Fruit fly (Drosophila melanogaster) whole organism, embryonic: ENCODE measurements around the gene lectin-24Db.

Experiments
- Ada2b ChIP-seq: fragments of 200-800 bp; sonication (Bioruptor generic); IDR thresholded peaks from 2 replicates; pipeline ENCODE4 v1.3.6; 2022; ENCODE audit warnings: missing biosample characterization, missing genetic modification characterization
- Atf6 ChIP-seq: fragments of 200-800 bp; sonication (Bioruptor generic); IDR thresholded peaks from 2 replicates; pipeline ENCODE4 v1.3.6; 2022; ENCODE audit warnings: missing biosample characterization, missing genetic modification characterization
- Bgb ChIP-seq: fragments of 200-800 bp; sonication (Bioruptor generic); IDR thresholded peaks from 2 replicates; pipeline ENCODE4 v1.3.6; 2022; ENCODE audit warnings: missing biosample characterization, missing genetic modification characterization; ENCODE audit not compliant: partially characterized antibody
- CG11247 ChIP-seq: fragments of 200-800 bp; sonication (Bioruptor generic); IDR thresholded peaks from 2 replicates; pipeline ENCODE4 v1.3.6; 2022; ENCODE audit warnings: missing biosample characterization, missing genetic modification characterization
- CG11504 ChIP-seq: fragments of 200-800 bp; sonication (Bioruptor generic); optimal IDR thresholded peaks from 3 replicates; lab custom pipeline; 2019; ENCODE audit warnings: missing biosample characterization, mild to moderate bottlenecking, missing genetic modification characterization, moderate library complexity
- CG12155 ChIP-seq: fragments of 200-800 bp; sonication (Bioruptor generic); optimal IDR thresholded peaks from 3 replicates; lab custom pipeline; 2016; ENCODE audit warnings: missing biosample characterization, missing genetic modification characterization
- CG17359 ChIP-seq: fragments of 200-800 bp; sonication (Bioruptor generic); optimal IDR thresholded peaks from 3 replicates; lab custom pipeline; 2018; ENCODE audit warnings: missing biosample characterization, mild to moderate bottlenecking, missing genetic modification characterization, moderate library complexity
- CG17612 ChIP-seq: fragments of 200-800 bp; sonication (Bioruptor generic); IDR thresholded peaks from 2 replicates; pipeline ENCODE4 v1.3.6; 2022; ENCODE audit warnings: missing biosample characterization, missing genetic modification characterization
- CG18599 ChIP-seq: fragments of 200-800 bp; sonication (Bioruptor generic); optimal IDR thresholded peaks from 3 replicates; lab custom pipeline; 2017; ENCODE audit warnings: missing biosample characterization, missing genetic modification characterization, mild to moderate bottlenecking, moderate library complexity, missing genetic modification reagents
- CG2199 ChIP-seq: fragments of 200-800 bp; sonication (Bioruptor generic); IDR thresholded peaks from 3 replicates; pipeline ENCODE4 v1.3.6; 2022; ENCODE audit warnings: missing biosample characterization, missing genetic modification characterization
- CG2712 ChIP-seq: fragments of 200-800 bp; optimal IDR thresholded peaks from 3 replicates; lab custom pipeline; 2019; ENCODE audit warnings: missing biosample characterization, mild to moderate bottlenecking, missing genetic modification characterization, moderate library complexity
- CG3281 ChIP-seq: fragments of 200-800 bp; sonication (Bioruptor generic); optimal IDR thresholded peaks from 3 replicates; lab custom pipeline; 2017; ENCODE audit warnings: missing biosample characterization, mild to moderate bottlenecking, missing genetic modification characterization
- CG4282 ChIP-seq: fragments of 200-800 bp; sonication (Bioruptor generic); optimal IDR thresholded peaks from 2 replicates; lab custom pipeline; 2016; ENCODE audit warnings: missing biosample characterization, missing genetic modification characterization
- CG4617 ChIP-seq: fragments of 200-800 bp; sonication (Bioruptor generic); optimal IDR thresholded peaks from 3 replicates; lab custom pipeline; 2016; ENCODE audit warnings: missing biosample characterization, missing genetic modification characterization, borderline replicate concordance
- CG4707 ChIP-seq: fragments of 200-800 bp; sonication (Bioruptor generic); optimal IDR thresholded peaks from 2 replicates; lab custom pipeline; 2018; ENCODE audit warnings: missing biosample characterization, mild to moderate bottlenecking, missing genetic modification characterization, moderate library complexity
- CG7745 ChIP-seq: fragments of 200-800 bp; sonication (Bioruptor generic); optimal IDR thresholded peaks from 2 replicates; lab custom pipeline; 2018; ENCODE audit warnings: missing biosample characterization, mild to moderate bottlenecking, missing genetic modification characterization, moderate library complexity
- CG8765 ChIP-seq: fragments of 200-800 bp; sonication (Bioruptor generic); IDR thresholded peaks from 2 replicates; pipeline ENCODE4 v1.3.6; 2022; ENCODE audit warnings: missing biosample characterization, missing genetic modification characterization
- CG9437 ChIP-seq: fragments of 200-800 bp; sonication (Bioruptor generic); optimal IDR thresholded peaks from 2 replicates; lab custom pipeline; 2018; ENCODE audit warnings: missing biosample characterization, mild to moderate bottlenecking, missing genetic modification characterization
- CG9609 ChIP-seq: fragments of 200-800 bp; sonication (Bioruptor generic); optimal IDR thresholded peaks from 3 replicates; lab custom pipeline; 2016; ENCODE audit warnings: missing biosample characterization, missing genetic modification characterization
- Camta ChIP-seq: fragments of 200-800 bp; sonication (Bioruptor generic); optimal IDR thresholded peaks from 2 replicates; lab custom pipeline; 2016; ENCODE audit warnings: missing biosample characterization, missing genetic modification characterization
- Dbx ChIP-seq: fragments of 200-800 bp; sonication (Bioruptor generic); IDR thresholded peaks from 3 replicates; pipeline ENCODE4 v1.3.6; 2022; ENCODE audit warnings: missing biosample characterization, missing genetic modification characterization
- Dll ChIP-seq: fragments of 200-800 bp; sonication (Bioruptor generic); IDR thresholded peaks from 4 replicates; pipeline ENCODE4 v1.3.6; 2022; ENCODE audit warnings: missing biosample characterization, missing genetic modification characterization; ENCODE audit not compliant: partially characterized antibody
- Hmx ChIP-seq: fragments of 200-800 bp; sonication (Bioruptor generic); optimal IDR thresholded peaks from 2 replicates; lab custom pipeline; 2016; ENCODE audit warnings: missing biosample characterization, missing genetic modification characterization
- Neu2 ChIP-seq: fragments of 200-800 bp; sonication (Bioruptor generic); optimal IDR thresholded peaks from 3 replicates; lab custom pipeline; 2016; ENCODE audit warnings: missing biosample characterization, missing genetic modification characterization, borderline replicate concordance
- NfI ChIP-seq: fragments of 200-800 bp; sonication (Bioruptor generic); optimal IDR thresholded peaks from 3 replicates; lab custom pipeline; 2018; ENCODE audit warnings: missing biosample characterization, mild to moderate bottlenecking, missing genetic modification characterization, moderate library complexity
- Xbp1 ChIP-seq: fragments of 200-800 bp; sonication (Bioruptor generic); optimal IDR thresholded peaks from 3 replicates; lab custom pipeline; 2016; ENCODE audit warnings: missing biosample characterization, mild to moderate bottlenecking, missing genetic modification characterization
- ci ChIP-seq: fragments of 200-800 bp; sonication (Bioruptor generic); IDR thresholded peaks from 3 replicates; pipeline ENCODE4 v1.3.6; 2022; ENCODE audit warnings: missing biosample characterization, missing genetic modification characterization
- danr ChIP-seq: fragments of 200-800 bp; sonication (Bioruptor generic); IDR thresholded peaks from 2 replicates; pipeline ENCODE4 v1.3.6; 2022; ENCODE audit warnings: missing biosample characterization, missing genetic modification characterization
- eve ChIP-seq, 2 experiments: fragments of >200 bp; optimal IDR thresholded peaks; 2 replicates each; lab custom pipeline; 2017; ENCODE audit warnings: missing biosample characterization in 2 of 2, missing genetic modification characterization in 2 of 2
- fru ChIP-seq: fragments of >200 bp; optimal IDR thresholded peaks from 2 replicates; lab custom pipeline; 2017
- hbn ChIP-seq: fragments of 200-800 bp; sonication (Bioruptor generic); IDR thresholded peaks from 2 replicates; pipeline ENCODE4 v1.3.6; 2022; ENCODE audit warnings: missing biosample characterization, missing genetic modification characterization; ENCODE audit not compliant: partially characterized antibody
- inv ChIP-seq: fragments of 200-800 bp; sonication (Bioruptor generic); IDR thresholded peaks from 2 replicates; pipeline ENCODE4 v1.3.6; 2022; ENCODE audit warnings: missing biosample characterization, missing genetic modification characterization; ENCODE audit not compliant: partially characterized antibody
- lbe ChIP-seq: fragments of 200-800 bp; sonication (Bioruptor generic); optimal IDR thresholded peaks from 2 replicates; lab custom pipeline; 2016; ENCODE audit warnings: missing biosample characterization, mild to moderate bottlenecking, missing genetic modification characterization
- mirr ChIP-seq: fragments of 200-800 bp; sonication (Bioruptor generic); optimal IDR thresholded peaks from 3 replicates; lab custom pipeline; 2018; ENCODE audit warnings: missing biosample characterization, mild to moderate bottlenecking, missing genetic modification characterization
- oc ChIP-seq: fragments of 200-800 bp; sonication (Bioruptor generic); optimal IDR thresholded peaks from 2 replicates; lab custom pipeline; 2018; ENCODE audit warnings: missing biosample characterization, mild to moderate bottlenecking, missing genetic modification characterization, moderate library complexity
- pb ChIP-seq: fragments of 200-800 bp; sonication (Bioruptor generic); optimal IDR thresholded peaks from 3 replicates; lab custom pipeline; 2016; ENCODE audit warnings: missing biosample characterization, missing genetic modification characterization
- phol ChIP-seq: fragments of 200-800 bp; sonication (Bioruptor generic); optimal IDR thresholded peaks from 3 replicates; lab custom pipeline; 2018; ENCODE audit warnings: missing biosample characterization, mild to moderate bottlenecking, missing genetic modification characterization, moderate library complexity
- row ChIP-seq: fragments of 200-800 bp; sonication (Bioruptor generic); IDR thresholded peaks from 3 replicates; pipeline ENCODE4 v1.3.6; 2022; ENCODE audit warnings: missing biosample characterization, missing genetic modification characterization
- sens ChIP-seq: fragments of 200-800 bp; sonication (Bioruptor generic); peaks from one replicate; lab custom pipeline; 2016; ENCODE audit warnings: missing biosample characterization, missing genetic modification characterization
- sim ChIP-seq: fragments of 200-800 bp; sonication (Bioruptor generic); IDR thresholded peaks from 2 replicates; pipeline ENCODE4 v1.3.6; 2022; ENCODE audit warnings: missing biosample characterization, missing genetic modification characterization
- sr ChIP-seq: fragments of 200-800 bp; sonication (Bioruptor generic); IDR thresholded peaks from 3 replicates; pipeline ENCODE4 v1.3.6; 2022; ENCODE audit warnings: missing biosample characterization, missing genetic modification characterization
- trem ChIP-seq: fragments of 200-800 bp; optimal IDR thresholded peaks from 3 replicates; lab custom pipeline; 2019; ENCODE audit warnings: missing biosample characterization, mild to moderate bottlenecking, missing genetic modification characterization, moderate library complexity
- zfh1 ChIP-seq: fragments of 200-800 bp; sonication (Bioruptor generic); IDR thresholded peaks from 3 replicates; pipeline ENCODE4 v1.3.6; 2022; ENCODE audit warnings: missing biosample characterization, missing genetic modification characterization

The lectin-24Db gene

DNA sequence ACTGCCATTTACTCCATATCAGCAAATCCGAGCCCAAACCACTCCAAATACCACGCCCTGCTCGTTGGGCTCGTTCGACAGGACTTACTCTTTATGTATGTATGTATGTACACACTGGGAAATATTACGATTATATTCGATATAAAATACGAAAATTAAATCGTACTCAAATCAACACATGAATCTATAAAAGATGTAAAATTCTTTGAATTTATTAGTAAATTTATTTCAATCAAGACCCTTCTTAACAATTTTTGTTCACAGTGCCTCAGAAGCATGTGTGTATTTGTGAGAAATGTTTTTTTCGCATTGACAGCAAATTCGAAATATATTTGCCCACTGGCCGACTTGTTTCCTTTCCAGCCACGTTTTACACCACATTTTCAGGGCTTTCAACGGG, 41.6 kb upstream of the lectin-24Db start (continued):
- TF ChIP-seq CG11504 (tag; lab: Kevin White, UChicago), result peak; percentile 44
- TF ChIP-seq CG4707 (GFP tag; lab: Kevin White, UChicago), result no peak
- no peak for TF ChIP-seq Dll
- TF ChIP-seq CG2712, result peak; percentile 4
- TF ChIP-seq CG12155 (GFP tag; lab: Kevin White, UChicago), result no peak
- TF ChIP-seq CG18599, result peak; percentile 67
- TF ChIP-seq sim, result no peak
- no peak for TF ChIP-seq fru (lab: Kevin White, UChicago)
- peak; percentile 14 for TF ChIP-seq NfI (GFP tag; lab: Kevin White, UChicago)
- peak; percentile 4 for TF ChIP-seq phol (tag; lab: Kevin White, UChicago)
- TF ChIP-seq Dbx (GFP tag; lab: Robert Waterston, UW), result 0 out of 3 replicates have a peak, but pooled peaks have one; percentile 15
- TF ChIP-seq CG2199 (GFP tag; lab: Robert Waterston, UW), result no peak
- no peak for TF ChIP-seq CG9437
- TF ChIP-seq CG4617 (GFP tag; lab: Kevin White, UChicago), result no peak
- no peak for TF ChIP-seq oc
- no peak for TF ChIP-seq danr
- no peak for TF ChIP-seq hbn (GFP tag; lab: Robert Waterston, UW)
- TF ChIP-seq sens (GFP tag; lab: Kevin White, UChicago), result peak; percentile 74
- no peak for TF ChIP-seq Atf6 (GFP tag; lab: Robert Waterston, UW)
- TF ChIP-seq lbe (GFP tag; lab: Kevin White, UChicago), result no peak
- peak; percentile 11 for TF ChIP-seq CG17359
- no peak for TF ChIP-seq CG9609 (GFP tag; lab: Kevin White, UChicago)
- TF ChIP-seq pb, result no peak
- TF ChIP-seq mirr, result no peak
- no peak for TF ChIP-seq Xbp1 (GFP tag; lab: Kevin White, UChicago)
- 0 out of 3 replicates have a peak, but pooled peaks have one; percentile 42 for TF ChIP-seq row (GFP tag; lab: Robert Waterston, UW)
- TF ChIP-seq sr (GFP tag; lab: Robert Waterston, UW), result no peak
- 0 out of 2 replicates have a peak, but pooled peaks have one; percentile 17 for TF ChIP-seq Ada2b (GFP tag; lab: Robert Waterston, UW)
- TF ChIP-seq trem, result no peak
- peak; percentile 32 for TF ChIP-seq CG3281 (GFP tag; lab: Kevin White, UChicago)
- no peak for TF ChIP-seq CG17612 (GFP tag; lab: Robert Waterston, UW)

DNA sequence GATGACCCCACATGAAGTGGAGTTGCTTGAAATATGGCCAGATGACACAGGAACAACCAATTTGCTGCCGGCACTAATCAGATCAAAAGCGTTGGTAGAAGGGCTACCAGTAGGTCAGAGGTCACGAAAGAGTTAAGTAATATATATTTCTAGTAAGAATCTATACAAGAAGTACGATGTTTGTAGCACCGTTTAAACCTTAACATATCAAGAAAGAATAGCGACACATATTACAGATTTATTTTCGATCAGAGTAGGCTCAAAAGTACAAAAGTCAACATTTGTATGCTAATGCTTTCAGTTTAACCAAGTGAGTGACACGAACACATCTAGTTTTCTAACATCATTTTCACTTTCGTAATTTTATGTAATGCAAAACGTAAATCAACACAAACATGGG, 38.9 kb upstream of the lectin-24Db start, which contains the start of gene CG2955:
CG2955 (plus strand) TSS at position 301 of the 400 bp plus-strand sequence.
- TF ChIP-seq inv (no peak), CG4282 (GFP tag; lab: Kevin White, UChicago) (no peak), Camta (GFP tag; lab: Kevin White, UChicago) (no peak), CG8765 (GFP tag; lab: Robert Waterston, UW) (no peak), CG7745 (tag; lab: Kevin White, UChicago) (no peak), Neu2 (no peak), eve (GFP tag; optimal IDR thresholded peaks at IDR 0.05; lab: Kevin White, UChicago) (no peak), ci (GFP tag; lab: Robert Waterston, UW) (no peak), Bgb (GFP tag; lab: Robert Waterston, UW) (no peak), CG11247 (GFP tag; lab: Robert Waterston, UW) (no peak), Hmx (GFP tag; lab: Kevin White, UChicago) (no peak), zfh1 (GFP tag; lab: Robert Waterston, UW) (no peak)
